Worm (Caenorhabditis elegans) whole organism, young adult: ENCODE measurements around the gene fozi-1.

Source experiments
- nfya-1 ChIP-seq: sonication (generic microtip); optimal IDR thresholded peaks from 2 replicates; lab custom pipeline; 2017; ENCODE audit warnings: antibody characterized with exemption, missing compliant biosample characterization, missing genetic modification characterization, borderline replicate concordance; ENCODE audit not compliant: insufficient read depth
- nhr-80 ChIP-seq: sonication (generic microtip); optimal IDR thresholded peaks from 2 replicates; lab custom pipeline; 2016; ENCODE audit warnings: missing genetic modification characterization, missing compliant biosample characterization
- pha-4 ChIP-seq: fragments of 150-350 bp; sonication (generic microtip); optimal IDR thresholded peaks from 2 replicates; lab custom pipeline; 2014; ENCODE audit warnings: missing biosample characterization, missing genetic modification reagents, missing genetic modification characterization
- ztf-22 ChIP-seq: fragments of 200-800 bp; sonication (Bioruptor generic); optimal IDR thresholded peaks from 2 replicates; lab custom pipeline; 2018; ENCODE audit warnings: mild to moderate bottlenecking, missing genetic modification characterization, moderate library complexity, missing compliant biosample characterization

- TF ChIP-seq pha-4 (tag; lab: Kevin White, UChicago) (no peak), nfya-1 (tag; lab: Kevin White, UChicago) (no peak), ztf-22 (GFP tag; lab: Kevin White, UChicago) (no peak), nhr-80 (tag; lab: Kevin White, UChicago) (no peak)
These were observed 40.4 kb downstream of the fozi-1 start, which contains the start of gene cpb-1 for ce11 chrIII:9322010-9322409.
